Worm (Caenorhabditis elegans): ENCODE data around the gene R07E5.5.

ce11 chrIII:4349799-4350198 lies 47.4 kb upstream of the R07E5.5 start, which contains the start of gene B0285.6:
- no peak for TF ChIP-seq W03F9.2 (tag; optimal IDR thresholded peaks at IDR 0.05)
- no peak for TF ChIP-seq him-1 (tag; optimal IDR thresholded peaks at IDR 0.05)
